Worm (Caenorhabditis elegans) whole organism, L2 larva: Measurements from ENCODE around the gene nhr-198.

Experiments
- F13H6.1 ChIP-seq: sonication (generic microtip); optimal IDR thresholded peaks from 2 replicates; lab custom pipeline; 2016; ENCODE audit warnings: missing genetic modification characterization, missing compliant biosample characterization
- R02D3.7 ChIP-seq: fragments of 150-350 bp; optimal IDR thresholded peaks from 2 replicates; lab custom pipeline; 2014; ENCODE audit warnings: missing biosample characterization, missing genetic modification characterization
- ZK546.5 ChIP-seq: sonication (generic microtip); optimal IDR thresholded peaks from 2 replicates; lab custom pipeline; 2017; ENCODE audit warnings: missing biosample characterization, missing genetic modification characterization
- alr-1 ChIP-seq: fragments of 150-350 bp; optimal IDR thresholded peaks from 2 replicates; lab custom pipeline; 2014; ENCODE audit warnings: missing biosample characterization, missing genetic modification characterization
- aly-2 ChIP-seq: fragments of 150-350 bp; optimal IDR thresholded peaks from 2 replicates; lab custom pipeline; 2014; ENCODE audit warnings: missing biosample characterization, missing genetic modification characterization
- ama-1 ChIP-seq: fragments of 150-350 bp; optimal IDR thresholded peaks from 2 replicates; lab custom pipeline; 2018; ENCODE audit warnings: inconsistent platforms
- blmp-1 ChIP-seq: sonication (generic microtip); optimal IDR thresholded peaks from 2 replicates; lab custom pipeline; 2017; ENCODE audit warnings: missing genetic modification characterization, mild to moderate bottlenecking, missing compliant biosample characterization, antibody characterized with exemption, moderate library complexity; ENCODE audit not compliant: insufficient read depth
- ceh-16 ChIP-seq: fragments of 150-350 bp; optimal IDR thresholded peaks from 2 replicates; lab custom pipeline; 2014; ENCODE audit warnings: missing biosample characterization, missing genetic modification characterization
- dmd-4 ChIP-seq: sonication (generic microtip); optimal IDR thresholded peaks from 2 replicates; lab custom pipeline; 2017; ENCODE audit warnings: missing biosample characterization, missing genetic modification characterization
- egl-27 ChIP-seq: sonication (generic microtip); optimal IDR thresholded peaks from 3 replicates; lab custom pipeline; 2017; ENCODE audit warnings: missing biosample characterization, missing genetic modification reagents, missing genetic modification characterization
- elt-1 ChIP-seq: fragments of 150-350 bp; optimal IDR thresholded peaks from 2 replicates; lab custom pipeline; 2014; ENCODE audit warnings: missing biosample characterization, missing genetic modification characterization
- elt-3 ChIP-seq: sonication (generic microtip); optimal IDR thresholded peaks from 2 replicates; lab custom pipeline; 2017; ENCODE audit warnings: missing biosample characterization, missing genetic modification characterization
- lin-11 ChIP-seq: fragments of 150-350 bp; sonication (generic microtip); optimal IDR thresholded peaks from 2 replicates; lab custom pipeline; 2014; ENCODE audit warnings: missing biosample characterization, missing genetic modification characterization, inconsistent platforms, mixed read lengths
- lin-13 ChIP-seq: fragments of 150-350 bp; optimal IDR thresholded peaks from 2 replicates; lab custom pipeline; 2014; ENCODE audit warnings: missing biosample characterization, missing genetic modification reagents, missing genetic modification characterization
- lin-39 ChIP-seq: fragments of 150-350 bp; optimal IDR thresholded peaks from 2 replicates; lab custom pipeline; 2014; ENCODE audit warnings: missing biosample characterization, missing genetic modification reagents, missing genetic modification characterization
- lsy-2 ChIP-seq, 2 experiments: fragments of 150-350 bp in 1 of 2; sonication (generic microtip) in 1 of 2; optimal IDR thresholded peaks; 2 replicates each; lab custom pipeline; 2014 to 2017; ENCODE audit warnings: missing biosample characterization in 2 of 2, missing genetic modification characterization in 2 of 2
- mbf-1 ChIP-seq: sonication (generic microtip); optimal IDR thresholded peaks from 2 replicates; lab custom pipeline; 2017; ENCODE audit warnings: missing biosample characterization, missing genetic modification characterization
- mdl-1 ChIP-seq, 2 experiments: fragments of 150-350 bp in 1 of 2; sonication (generic microtip) in 1 of 2; optimal IDR thresholded peaks; 2 replicates each; lab custom pipeline; 2017; ENCODE audit warnings: missing biosample characterization in 2 of 2, missing genetic modification characterization in 2 of 2
- nhr-10 ChIP-seq: sonication (generic microtip); optimal IDR thresholded peaks from 2 replicates; lab custom pipeline; 2017; ENCODE audit warnings: missing biosample characterization, missing genetic modification characterization
- nhr-11 ChIP-seq: fragments of 150-350 bp; optimal IDR thresholded peaks from 2 replicates; lab custom pipeline; 2014; ENCODE audit warnings: missing biosample characterization, missing genetic modification characterization
- nhr-12 ChIP-seq: fragments of 150-350 bp; optimal IDR thresholded peaks from 2 replicates; lab custom pipeline; 2014; ENCODE audit warnings: missing biosample characterization, missing genetic modification characterization
- nhr-21 ChIP-seq: fragments of 150-350 bp; optimal IDR thresholded peaks from 2 replicates; lab custom pipeline; 2014; ENCODE audit warnings: missing biosample characterization, missing genetic modification characterization
- nhr-23 ChIP-seq: fragments of 150-350 bp; optimal IDR thresholded peaks from 2 replicates; lab custom pipeline; 2014; ENCODE audit warnings: missing biosample characterization, missing genetic modification reagents, missing genetic modification characterization
- nhr-237 ChIP-seq: fragments of 150-350 bp; optimal IDR thresholded peaks from 2 replicates; lab custom pipeline; 2014; ENCODE audit warnings: missing biosample characterization, missing genetic modification characterization
- nhr-25 ChIP-seq: fragments of 150-350 bp; sonication (generic microtip); optimal IDR thresholded peaks from 3 replicates; lab custom pipeline; 2014; ENCODE audit warnings: missing biosample characterization, missing genetic modification characterization
- nhr-6 ChIP-seq: fragments of 150-350 bp; optimal IDR thresholded peaks from 2 replicates; lab custom pipeline; 2014; ENCODE audit warnings: missing biosample characterization, missing genetic modification characterization
- nhr-77 ChIP-seq: fragments of 150-350 bp; optimal IDR thresholded peaks from 2 replicates; lab custom pipeline; 2014; ENCODE audit warnings: missing biosample characterization, missing genetic modification characterization
- peb-1 ChIP-seq: fragments of 150-350 bp; optimal IDR thresholded peaks from 2 replicates; lab custom pipeline; 2014; ENCODE audit warnings: missing biosample characterization, missing genetic modification characterization
- sem-4 ChIP-seq: fragments of 150-350 bp; optimal IDR thresholded peaks from 2 replicates; lab custom pipeline; 2014; ENCODE audit warnings: missing biosample characterization, missing genetic modification reagents, missing genetic modification characterization
- sma-9 ChIP-seq, 2 experiments: fragments of 150-350 bp in 1 of 2; sonication (generic microtip) in 1 of 2; optimal IDR thresholded peaks; 2 replicates each; lab custom pipeline; 2014 to 2016; ENCODE audit warnings: missing genetic modification characterization in 2 of 2, mild to moderate bottlenecking in 1 of 2, missing biosample characterization in 1 of 2, missing compliant biosample characterization in 1 of 2, missing genetic modification reagents in 1 of 2, moderate library complexity in 1 of 2
- snpc-4 ChIP-seq: fragments of 150-350 bp; optimal IDR thresholded peaks from 2 replicates; lab custom pipeline; 2014; ENCODE audit warnings: missing biosample characterization, missing genetic modification characterization
- unc-55 ChIP-seq: fragments of 150-350 bp; sonication (generic microtip); optimal IDR thresholded peaks from 3 replicates; lab custom pipeline; 2014; ENCODE audit warnings: missing biosample characterization, missing genetic modification reagents, missing genetic modification characterization
- unc-62 ChIP-seq: fragments of 150-350 bp; optimal IDR thresholded peaks from 2 replicates; lab custom pipeline; 2014; ENCODE audit warnings: missing biosample characterization, missing genetic modification reagents, missing genetic modification characterization
- zag-1 ChIP-seq: fragments of 150-350 bp; optimal IDR thresholded peaks from 2 replicates; lab custom pipeline; 2014; ENCODE audit warnings: missing biosample characterization, missing genetic modification characterization
- ztf-1 ChIP-seq: fragments of 200-800 bp; sonication (Bioruptor generic); conservative IDR thresholded peaks from 2 replicates; pipeline ENCODE4 v1.3.6; 2022; ENCODE audit warnings: missing genetic modification characterization, missing compliant biosample characterization
- ztf-11 ChIP-seq: sonication (generic microtip); optimal IDR thresholded peaks from 2 replicates; lab custom pipeline; 2017; ENCODE audit warnings: missing biosample characterization, missing genetic modification characterization
- ztf-4 ChIP-seq: fragments of 150-350 bp; optimal IDR thresholded peaks from 2 replicates; lab custom pipeline; 2014; ENCODE audit warnings: missing biosample characterization, missing genetic modification characterization

nhr-198 gene

ce11 chrV:15726610-15727009, 32.8 kb downstream of the nhr-198 start, which contains the start of the genes irld-57 and sfxn-1.3:
Gene irld-57 (minus strand): TSS chrV:15726710.
Gene sfxn-1.3 (plus strand): TSS chrV:15726841.
- TF ChIP-seq zag-1 (tag; lab: Kevin White, UChicago) = no peak
- no peak for TF ChIP-seq elt-3 (tag; lab: Kevin White, UChicago)
- no peak for TF ChIP-seq mdl-1 (tag; optimal IDR thresholded peaks at IDR 0.05; lab: Kevin White, UChicago)
- TF ChIP-seq ceh-16 (tag; lab: Kevin White, UChicago) = no peak
- TF ChIP-seq sem-4 (tag; lab: Kevin White, UChicago) = no peak
- no peak for TF ChIP-seq ama-1 (lab: Kevin White, UChicago)
- TF ChIP-seq snpc-4 (tag; lab: Kevin White, UChicago) = no peak
- no peak for TF ChIP-seq nhr-12
- no peak for TF ChIP-seq lsy-2 (tag; optimal IDR thresholded peaks at IDR 0.05; lab: Kevin White, UChicago)
- no peak for TF ChIP-seq nhr-237

- TF ChIP-seq lin-11 (tag; lab: Kevin White, UChicago) = no peak
- no peak for TF ChIP-seq ztf-11 (tag; lab: Kevin White, UChicago)
- TF ChIP-seq nhr-237 = no peak
- TF ChIP-seq ztf-4 (tag; lab: Kevin White, UChicago) = no peak
- TF ChIP-seq lsy-2 (tag; optimal IDR thresholded peaks at IDR 0.05; lab: Kevin White, UChicago) = no peak
- TF ChIP-seq nhr-77 (tag; lab: Kevin White, UChicago) = no peak
- no peak for TF ChIP-seq aly-2 (tag; lab: Kevin White, UChicago)
- TF ChIP-seq ZK546.5 (tag; lab: Kevin White, UChicago) = no peak
- no peak for TF ChIP-seq unc-55 (GFP tag; lab: Kevin White, UChicago)
- TF ChIP-seq sma-9 (GFP tag; optimal IDR thresholded peaks at IDR 0.05; lab: Kevin White, UChicago) = no peak
- TF ChIP-seq sma-9 (tag; optimal IDR thresholded peaks at IDR 0.05; lab: Kevin White, UChicago) = no peak
- TF ChIP-seq nhr-23 (tag; lab: Kevin White, UChicago) = no peak
- TF ChIP-seq sem-4 (tag; lab: Kevin White, UChicago) = no peak
- TF ChIP-seq peb-1 (tag; lab: Kevin White, UChicago) = no peak
- TF ChIP-seq F13H6.1 (tag; lab: Kevin White, UChicago) = no peak
- no peak for TF ChIP-seq ceh-16 (tag; lab: Kevin White, UChicago)
These were observed 36.7 kb downstream of the nhr-198 start, which contains the start of gene Y6E2A.10 for ce11 chrV:15730459-15730858. Gene Y6E2A.10 (minus strand): TSS chrV:15730559.

DNA sequence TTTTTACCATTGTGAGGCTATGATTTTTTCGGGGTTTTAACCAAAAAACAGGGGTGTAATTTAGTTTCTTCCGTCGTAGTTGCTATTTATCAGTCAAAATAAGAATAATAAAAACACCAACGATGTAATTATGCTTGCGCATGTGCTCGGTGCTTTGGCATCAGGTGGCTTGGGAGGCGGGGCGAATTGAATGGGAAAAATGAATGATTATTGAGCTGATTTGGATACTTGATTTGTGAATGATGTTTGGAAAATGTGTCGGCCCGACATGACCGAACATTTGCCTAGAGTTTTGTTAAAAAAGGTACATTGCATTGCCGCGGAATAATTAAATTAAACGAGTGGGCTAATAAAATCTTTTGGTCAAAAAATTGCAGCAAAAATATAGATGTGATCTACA, 38.4 kb downstream of the nhr-198 start, which contains the start of gene str-38:
Gene str-38, minus strand, starts transcription at position 101 of the 400 bp plus-strand sequence.
- TF ChIP-seq snpc-4 (tag; lab: Kevin White, UChicago) = no peak
- TF ChIP-seq, all 48 proteins: peak for 0

ce11 chrV:15733020-15733419, 39.2 kb downstream of the nhr-198 start:
- TF ChIP-seq ztf-1 (GFP tag; lab: Robert Waterston, UW) = no peak
- no peak for TF ChIP-seq zag-1 (tag; lab: Kevin White, UChicago)
- no peak for TF ChIP-seq egl-27 (tag; lab: Kevin White, UChicago)
- no peak for TF ChIP-seq dmd-4 (tag; lab: Kevin White, UChicago)
- TF ChIP-seq elt-1 (tag; lab: Kevin White, UChicago) = no peak
- no peak for TF ChIP-seq sma-9 (GFP tag; optimal IDR thresholded peaks at IDR 0.05; lab: Kevin White, UChicago)
- TF ChIP-seq sma-9 (tag; optimal IDR thresholded peaks at IDR 0.05; lab: Kevin White, UChicago) = no peak
- TF ChIP-seq lsy-2 (tag; optimal IDR thresholded peaks at IDR 0.05; lab: Kevin White, UChicago) = no peak
- TF ChIP-seq lin-13 = no peak
- no peak for TF ChIP-seq lin-11 (tag; lab: Kevin White, UChicago)
- TF ChIP-seq nhr-25 (tag; lab: Kevin White, UChicago) = no peak
- no peak for TF ChIP-seq nhr-77 (tag; lab: Kevin White, UChicago)
- no peak for TF ChIP-seq nhr-6 (tag; lab: Kevin White, UChicago)
- no peak for TF ChIP-seq lin-39

- TF ChIP-seq mbf-1 (tag; lab: Kevin White, UChicago) (no peak), R02D3.7 (tag; lab: Kevin White, UChicago) (no peak), nhr-11 (tag; lab: Kevin White, UChicago) (no peak), nhr-77 (tag; lab: Kevin White, UChicago) (no peak), nhr-10 (no peak), blmp-1 (no peak), lin-39 (no peak), unc-62 (GFP tag; lab: Kevin White, UChicago) (no peak), nhr-21 (no peak), elt-1 (tag; lab: Kevin White, UChicago) (no peak), aly-2 (tag; lab: Kevin White, UChicago) (no peak), peb-1 (tag; lab: Kevin White, UChicago) (no peak), egl-27 (tag; lab: Kevin White, UChicago) (no peak), alr-1 (tag; lab: Kevin White, UChicago) (no peak), sem-4 (tag; lab: Kevin White, UChicago) (no peak), nhr-25 (tag; lab: Kevin White, UChicago) (no peak), ztf-1 (GFP tag; lab: Robert Waterston, UW) (no peak), zag-1 (tag; lab: Kevin White, UChicago) (no peak)
These were observed 39.8 kb downstream of the nhr-198 start, which contains the start of gene T23D5.3 for ce11 chrV:15733568-15733967. Gene T23D5.3 (minus strand): TSS chrV:15733668.
